Fruit fly (Drosophila melanogaster): ENCODE data around the gene CG14689.
A peak's percentile ranks its signal among the peaks of the same experiment; 100 is the strongest.

Gene CG14689

DNA sequence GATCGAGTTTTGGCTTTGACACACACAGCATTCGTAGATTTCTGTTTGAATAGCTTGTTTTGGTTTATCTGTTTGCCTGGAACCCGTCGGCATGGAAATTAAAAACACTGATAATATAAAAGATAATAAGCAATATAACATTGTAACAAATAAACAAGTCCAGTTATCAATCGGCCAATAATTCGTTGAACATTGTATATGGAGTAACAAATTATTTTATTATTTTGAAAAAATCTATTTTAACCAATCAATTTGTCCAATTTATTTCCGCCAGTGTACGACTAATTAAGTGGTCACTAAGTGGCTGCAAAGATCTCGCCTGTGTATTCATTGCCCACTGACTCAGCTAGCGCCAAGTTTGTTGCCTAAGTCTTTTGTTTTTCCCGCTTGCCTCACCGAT lies 22.2 kb downstream of the CG14689 start (continued):
- TF ChIP-seq nerfin-2 (GFP tag; IDR thresholded peaks at IDR 0.05; ENCODE audit: partially characterized antibody), result no peak
- TF ChIP-seq crc (GFP tag; optimal IDR thresholded peaks at IDR 0.05), result no peak
- no peak for TF ChIP-seq luna (GFP tag; optimal IDR thresholded peaks at IDR 0.05)
- no peak for TF ChIP-seq CG8944 (GFP tag; optimal IDR thresholded peaks at IDR 0.05)
- TF ChIP-seq jing (GFP tag; optimal IDR thresholded peaks at IDR 0.05), result no peak
- peak; percentile 44 for TF ChIP-seq CG30403 (GFP tag; optimal IDR thresholded peaks at IDR 0.05)
- peak; percentile 6 for TF ChIP-seq CG14710 (tag; optimal IDR thresholded peaks at IDR 0.05)
- no peak for TF ChIP-seq her (GFP tag; optimal IDR thresholded peaks at IDR 0.05)
- TF ChIP-seq CG2116 (GFP tag; optimal IDR thresholded peaks at IDR 0.05), result no peak
- TF ChIP-seq br (optimal IDR thresholded peaks at IDR 0.05), result no peak
- TF ChIP-seq esg (GFP tag; conservative IDR thresholded peaks at IDR 0.05), result peak; percentile 35; the same call in 1 of the 2 replicates
- TF ChIP-seq chn (GFP tag; optimal IDR thresholded peaks at IDR 0.05), result no peak
- no peak for TF ChIP-seq CG9876 (GFP tag; optimal IDR thresholded peaks at IDR 0.05)
- TF ChIP-seq usp (GFP tag; optimal IDR thresholded peaks at IDR 0.05), result no peak
- peak; percentile 38 for TF ChIP-seq CG15514 (GFP tag; optimal IDR thresholded peaks at IDR 0.05)
- TF ChIP-seq mirr (GFP tag; optimal IDR thresholded peaks at IDR 0.05), result no peak
- TF ChIP-seq nau (GFP tag; optimal IDR thresholded peaks at IDR 0.05), result no peak
- TF ChIP-seq CG8765 (GFP tag; IDR thresholded peaks at IDR 0.05), result 0 out of 2 replicates have a peak, but pooled peaks have one; percentile 24
- no peak for TF ChIP-seq dan (GFP tag; IDR thresholded peaks at IDR 0.05)
- TF ChIP-seq lilli (GFP tag; optimal IDR thresholded peaks at IDR 0.05), result peak; percentile 59
- peak; percentile 63; the same call in 2 of the 3 replicates for TF ChIP-seq tgo (GFP tag; IDR thresholded peaks at IDR 0.05)
- TF ChIP-seq CG11456 (GFP tag; IDR thresholded peaks at IDR 0.05), result peak; percentile 69; the same call in 2 of the 3 replicates
- TF ChIP-seq CG17568 (GFP tag; optimal IDR thresholded peaks at IDR 0.05), result no peak
- TF ChIP-seq eve (GFP tag; optimal IDR thresholded peaks at IDR 0.05), result no peak
- no peak for TF ChIP-seq pum (GFP tag; optimal IDR thresholded peaks at IDR 0.05)
- TF ChIP-seq CG3407 (GFP tag; optimal IDR thresholded peaks at IDR 0.05), result no peak
- TF ChIP-seq CG6689 (GFP tag; IDR thresholded peaks at IDR 0.05), result peak; percentile 59
- no peak for TF ChIP-seq CG2202 (tag; optimal IDR thresholded peaks at IDR 0.05)
- TF ChIP-seq CG7928 (GFP tag; optimal IDR thresholded peaks at IDR 0.05), result no peak
- TF ChIP-seq CG1603 (tag; optimal IDR thresholded peaks at IDR 0.05), result no peak
- TF ChIP-seq mam (GFP tag; optimal IDR thresholded peaks at IDR 0.05), result peak; percentile 12
- no peak for TF ChIP-seq Ets97D (GFP tag; optimal IDR thresholded peaks at IDR 0.05)
- no peak for TF ChIP-seq CG8089 (GFP tag; optimal IDR thresholded peaks at IDR 0.05)
- TF ChIP-seq dmrt99B (tag; optimal IDR thresholded peaks at IDR 0.05), result no peak
- no peak for TF ChIP-seq gt (GFP tag; IDR thresholded peaks at IDR 0.05)
- no peak for TF ChIP-seq CG7987 (GFP tag; optimal IDR thresholded peaks at IDR 0.05)
- no peak for TF ChIP-seq CG15073 (GFP tag; optimal IDR thresholded peaks at IDR 0.05)
- TF ChIP-seq psq (GFP tag; optimal IDR thresholded peaks at IDR 0.05), result no peak
- TF ChIP-seq CG15479 (GFP tag; optimal IDR thresholded peaks at IDR 0.05), result no peak
- no peak for TF ChIP-seq CG42726 (GFP tag; IDR thresholded peaks at IDR 0.05; ENCODE audit: partially characterized antibody)
- TF ChIP-seq CG13123 (GFP tag; optimal IDR thresholded peaks at IDR 0.05), result no peak
- no peak for TF ChIP-seq Dll (GFP tag; IDR thresholded peaks at IDR 0.05; ENCODE audit: partially characterized antibody)
- no peak for TF ChIP-seq Tbp (GFP tag; optimal IDR thresholded peaks at IDR 0.05)
- no peak for TF ChIP-seq pnt (GFP tag; optimal IDR thresholded peaks at IDR 0.05)
- peak; percentile 3 for TF ChIP-seq CG1647 (GFP tag; optimal IDR thresholded peaks at IDR 0.05)
- peak; percentile 68 for TF ChIP-seq sob (GFP tag; IDR thresholded peaks at IDR 0.05)
- TF ChIP-seq Nf-YB (GFP tag; optimal IDR thresholded peaks at IDR 0.05), result no peak
- TF ChIP-seq CG18262 (tag; optimal IDR thresholded peaks at IDR 0.05), result peak; percentile 38
- no peak for TF ChIP-seq dati (GFP tag; IDR thresholded peaks at IDR 0.05)
- no peak for TF ChIP-seq sr (GFP tag; IDR thresholded peaks at IDR 0.05)
- no peak for TF ChIP-seq nerfin-1 (tag; optimal IDR thresholded peaks at IDR 0.05)
- no peak for TF ChIP-seq stc (GFP tag; IDR thresholded peaks at IDR 0.05)
- TF ChIP-seq CHES-1-like (GFP tag; optimal IDR thresholded peaks at IDR 0.05), result no peak

Measured in whole organism, embryonic.